Fruit fly (Drosophila melanogaster) whole organism: ENCODE data around the gene Vajk3.

Experiments
- CG8478 ChIP-seq: fragments of >200 bp; optimal IDR thresholded peaks from 2 replicates; lab custom pipeline; 2018; ENCODE audit warnings: inconsistent platforms
- EcR ChIP-seq, 2 experiments: fragments of >200 bp; optimal IDR thresholded peaks; 2 replicates each; lab custom pipeline; 2017; ENCODE audit warnings: missing biosample characterization in 2 of 2, missing genetic modification characterization in 2 of 2, missing genetic modification reagents in 2 of 2

DNA sequence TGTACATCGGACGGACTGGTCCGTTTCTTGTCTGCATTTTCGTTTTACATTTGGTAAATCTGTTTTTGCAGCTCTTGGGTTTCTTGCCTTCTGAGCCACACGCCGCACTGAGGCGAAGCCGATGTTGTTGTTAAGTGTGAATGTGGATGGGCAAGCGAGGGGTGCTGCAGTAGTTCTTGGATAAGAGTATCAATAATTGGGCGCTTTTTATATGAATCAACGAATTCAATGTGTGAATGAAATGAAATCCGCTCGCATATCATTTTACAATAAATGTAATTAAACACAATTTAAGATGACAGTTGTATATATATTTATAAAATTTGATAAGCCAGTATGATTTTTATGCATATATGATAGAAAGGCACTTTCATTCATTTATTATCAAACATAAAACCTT is 18.8 kb downstream of the Vajk3 start:
- no peak for TF ChIP-seq EcR (GFP tag; optimal IDR thresholded peaks at IDR 0.05; lab: Kevin White, UChicago)
- TF ChIP-seq CG8478 (lab: Kevin White, UChicago), result no peak
